Worm (Caenorhabditis elegans) whole organism, late embryonic: Measurements from ENCODE around the gene grl-14.

Experiments
- C08G9.2 ChIP-seq: sonication (generic microtip); optimal IDR thresholded peaks from 2 replicates; lab custom pipeline; 2016; ENCODE audit warnings: mild to moderate bottlenecking, missing genetic modification characterization, moderate library complexity, missing compliant biosample characterization
- C38D4.7 ChIP-seq: fragments of 200-800 bp; sonication (Bioruptor generic); optimal IDR thresholded peaks from 2 replicates; lab custom pipeline; 2018; ENCODE audit warnings: mild to moderate bottlenecking, missing genetic modification characterization, moderate library complexity, missing compliant biosample characterization
- F13H6.1 ChIP-seq: sonication (generic microtip); optimal IDR thresholded peaks from 2 replicates; lab custom pipeline; 2016; ENCODE audit warnings: missing genetic modification characterization, missing compliant biosample characterization
- T23F11.4 ChIP-seq: fragments of 200-800 bp; sonication (Bioruptor generic); optimal IDR thresholded peaks from 2 replicates; lab custom pipeline; 2018; ENCODE audit warnings: mild to moderate bottlenecking, missing genetic modification characterization, missing compliant biosample characterization
- ceh-18 ChIP-seq: sonication (generic microtip); optimal IDR thresholded peaks from 2 replicates; lab custom pipeline; 2016; ENCODE audit warnings: missing genetic modification characterization, missing compliant biosample characterization
- ceh-2 ChIP-seq: sonication (generic microtip); optimal IDR thresholded peaks from 2 replicates; lab custom pipeline; 2016; ENCODE audit warnings: missing genotype, missing genetic modification characterization, missing compliant biosample characterization
- ceh-22 ChIP-seq: sonication (generic microtip); optimal IDR thresholded peaks from 2 replicates; lab custom pipeline; 2017; ENCODE audit warnings: missing biosample characterization, missing genetic modification characterization
- ceh-30 ChIP-seq: fragments of 150-350 bp; optimal IDR thresholded peaks from 2 replicates; lab custom pipeline; 2014; ENCODE audit warnings: missing biosample characterization, missing genetic modification characterization
- ceh-31 ChIP-seq: sonication (generic microtip); optimal IDR thresholded peaks from 2 replicates; lab custom pipeline; 2016; ENCODE audit warnings: missing genetic modification characterization, missing compliant biosample characterization
- ceh-34 ChIP-seq: sonication (generic microtip); optimal IDR thresholded peaks from 2 replicates; lab custom pipeline; 2016; ENCODE audit warnings: mild to moderate bottlenecking, missing genetic modification characterization, missing compliant biosample characterization
- ceh-45 ChIP-seq: fragments of 200-800 bp; sonication (Bioruptor generic); IDR thresholded peaks from 2 replicates; pipeline ENCODE4 v1.3.6; 2022; ENCODE audit warnings: missing genetic modification reagents, missing genetic modification characterization, missing compliant biosample characterization
- ceh-6 ChIP-seq: fragments of 200-800 bp; sonication (Bioruptor generic); optimal IDR thresholded peaks from 2 replicates; lab custom pipeline; 2018; ENCODE audit warnings: mild to moderate bottlenecking, missing genetic modification characterization, missing compliant biosample characterization
- che-1 ChIP-seq: sonication (generic microtip); optimal IDR thresholded peaks from 2 replicates; lab custom pipeline; 2016; ENCODE audit warnings: mild to moderate bottlenecking, missing genetic modification characterization, missing compliant biosample characterization
- dmd-4 ChIP-seq: sonication (generic microtip); optimal IDR thresholded peaks from 2 replicates; lab custom pipeline; 2016; ENCODE audit warnings: borderline replicate concordance, missing genetic modification characterization, missing compliant biosample characterization
- dve-1 ChIP-seq: sonication (generic microtip); optimal IDR thresholded peaks from 2 replicates; lab custom pipeline; 2017; ENCODE audit warnings: antibody characterized with exemption, mild to moderate bottlenecking, missing genetic modification characterization, missing compliant biosample characterization
- elt-2 ChIP-seq: sonication (generic microtip); optimal IDR thresholded peaks from 2 replicates; lab custom pipeline; 2016; ENCODE audit warnings: missing genetic modification reagents, missing genetic modification characterization, missing compliant biosample characterization
- elt-4 ChIP-seq: sonication (generic microtip); optimal IDR thresholded peaks from 2 replicates; lab custom pipeline; 2016; ENCODE audit warnings: missing genetic modification characterization, missing compliant biosample characterization
- fax-1 ChIP-seq: sonication (generic microtip); optimal IDR thresholded peaks from 2 replicates; lab custom pipeline; 2016; ENCODE audit warnings: missing genotype, missing genetic modification characterization, missing compliant biosample characterization
- fkh-10 ChIP-seq: fragments of 150-350 bp; optimal IDR thresholded peaks from 2 replicates; lab custom pipeline; 2014; ENCODE audit warnings: missing biosample characterization, missing genetic modification reagents, missing genetic modification characterization
- fkh-6 ChIP-seq: sonication (generic microtip); optimal IDR thresholded peaks from 2 replicates; lab custom pipeline; 2016; ENCODE audit warnings: missing genetic modification characterization, missing compliant biosample characterization
- gmeb-2 ChIP-seq: sonication (generic microtip); optimal IDR thresholded peaks from 2 replicates; lab custom pipeline; 2016; ENCODE audit warnings: missing genetic modification characterization, inconsistent platforms, missing compliant biosample characterization
- hlh-15 ChIP-seq: sonication (generic microtip); optimal IDR thresholded peaks from 2 replicates; lab custom pipeline; 2016; ENCODE audit warnings: missing genetic modification characterization, missing compliant biosample characterization
- hlh-8 ChIP-seq: sonication (generic microtip); optimal IDR thresholded peaks from 2 replicates; lab custom pipeline; 2016; ENCODE audit warnings: missing genotype, missing genetic modification characterization, missing compliant biosample characterization
- lin-11 ChIP-seq: fragments of 200-800 bp; sonication (Bioruptor generic); optimal IDR thresholded peaks from 2 replicates; lab custom pipeline; 2018; ENCODE audit warnings: mild to moderate bottlenecking, missing genetic modification characterization, missing compliant biosample characterization
- mec-3 ChIP-seq: sonication (generic microtip); optimal IDR thresholded peaks from 2 replicates; lab custom pipeline; 2016; ENCODE audit warnings: borderline replicate concordance, missing genetic modification characterization, missing compliant biosample characterization
- nhr-11 ChIP-seq: fragments of 150-350 bp; optimal IDR thresholded peaks from 2 replicates; lab custom pipeline; 2014; ENCODE audit warnings: missing biosample characterization, missing genetic modification characterization
- npax-4 ChIP-seq: sonication (generic microtip); optimal IDR thresholded peaks from 2 replicates; lab custom pipeline; 2016; ENCODE audit warnings: missing genetic modification characterization, missing compliant biosample characterization
- pax-1 ChIP-seq: fragments of 150-350 bp; optimal IDR thresholded peaks from 2 replicates; lab custom pipeline; 2014; ENCODE audit warnings: missing biosample characterization, missing genetic modification characterization
- pha-2 ChIP-seq: sonication (generic microtip); optimal IDR thresholded peaks from 2 replicates; lab custom pipeline; 2017; ENCODE audit warnings: mild to moderate bottlenecking, missing genetic modification characterization, missing compliant biosample characterization
- ref-2 ChIP-seq: sonication (generic microtip); optimal IDR thresholded peaks from 2 replicates; lab custom pipeline; 2016; ENCODE audit warnings: missing genetic modification characterization, missing compliant biosample characterization
- sdc-2 ChIP-seq: sonication (generic microtip); optimal IDR thresholded peaks from 2 replicates; lab custom pipeline; 2016; ENCODE audit warnings: missing genotype, missing genetic modification characterization, missing compliant biosample characterization
- sox-2 ChIP-seq: fragments of 200-800 bp; sonication (Bioruptor generic); IDR thresholded peaks from 2 replicates; pipeline ENCODE4 v1.3.6; 2022; ENCODE audit warnings: missing genetic modification reagents, missing genetic modification characterization, missing compliant biosample characterization
- sox-4 ChIP-seq: sonication (generic microtip); optimal IDR thresholded peaks from 2 replicates; lab custom pipeline; 2017; ENCODE audit warnings: mild to moderate bottlenecking, missing genetic modification characterization, inconsistent platforms, missing compliant biosample characterization
- syd-9 ChIP-seq: sonication (generic microtip); optimal IDR thresholded peaks from 2 replicates; lab custom pipeline; 2016; ENCODE audit warnings: mild to moderate bottlenecking, missing genetic modification characterization, moderate library complexity, missing compliant biosample characterization
- tbx-2 ChIP-seq: sonication (generic microtip); optimal IDR thresholded peaks from 2 replicates; lab custom pipeline; 2016; ENCODE audit warnings: missing genetic modification characterization, missing compliant biosample characterization
- tbx-7 ChIP-seq: sonication (generic microtip); optimal IDR thresholded peaks from 2 replicates; lab custom pipeline; 2016; ENCODE audit warnings: missing genotype, missing genetic modification characterization, missing compliant biosample characterization
- unc-86 ChIP-seq: sonication (generic microtip); optimal IDR thresholded peaks from 2 replicates; lab custom pipeline; 2016; ENCODE audit warnings: missing genetic modification characterization, missing compliant biosample characterization
- zip-5 ChIP-seq: sonication (generic microtip); optimal IDR thresholded peaks from 2 replicates; lab custom pipeline; 2016; ENCODE audit warnings: missing genetic modification characterization, missing compliant biosample characterization
- ztf-16 ChIP-seq: sonication (generic microtip); optimal IDR thresholded peaks from 2 replicates; lab custom pipeline; 2017; ENCODE audit warnings: missing genetic modification characterization, missing compliant biosample characterization

The grl-14 gene

DNA sequence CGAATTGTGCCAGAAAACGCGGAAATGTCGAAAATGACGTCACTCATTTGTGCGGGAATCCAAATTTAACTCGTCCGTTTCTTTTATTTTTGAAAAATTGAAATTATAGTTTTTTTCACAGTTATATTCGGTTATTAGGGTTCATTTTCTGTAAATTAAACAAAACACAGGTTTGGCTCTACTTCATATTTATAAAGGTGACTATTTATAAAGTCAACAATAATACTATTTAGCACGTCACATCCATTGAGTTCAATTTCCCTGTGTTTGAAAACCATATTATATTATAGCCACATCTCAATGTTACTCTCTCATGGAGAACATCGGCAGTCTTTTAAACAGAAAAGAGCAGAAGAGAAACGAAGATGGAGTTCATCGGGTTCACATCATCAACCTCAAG, 37.3 kb downstream of the grl-14 start, which contains the start of gene twk-35:
twk-35 (plus strand) TSS at position 301 of the 400 bp plus-strand sequence.
- TF ChIP-seq ceh-34 (tag; lab: Kevin White, UChicago) = no peak
- TF ChIP-seq ceh-31 (tag; lab: Kevin White, UChicago) = no peak
- TF ChIP-seq ref-2 (tag; lab: Kevin White, UChicago) = no peak

DNA sequence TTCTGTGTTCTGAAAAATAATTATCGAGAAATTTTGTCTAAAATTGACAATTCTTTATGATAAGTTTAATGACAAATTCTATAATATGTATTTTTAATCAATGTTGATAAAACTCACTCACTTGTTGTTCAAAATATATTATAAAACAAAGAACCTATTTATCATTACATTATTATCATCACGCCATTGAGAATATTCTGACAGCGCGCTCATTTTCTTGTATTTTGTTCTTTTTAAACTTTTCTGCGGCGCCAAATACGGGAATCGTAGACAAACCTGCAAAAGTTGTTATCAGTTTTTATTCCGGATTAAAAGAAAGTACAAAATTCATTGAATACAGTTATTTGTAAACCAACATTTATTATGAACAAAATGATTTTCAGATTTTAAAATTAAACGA, 41.0 kb downstream of the grl-14 start:
- TF ChIP-seq hlh-15 (tag; lab: Kevin White, UChicago) (no peak), C08G9.2 (tag; lab: Kevin White, UChicago) (no peak), T23F11.4 (no peak), ceh-18 (no peak), ref-2 (tag; lab: Kevin White, UChicago) (no peak), npax-4 (tag; lab: Kevin White, UChicago) (no peak), ceh-6 (GFP tag; lab: Kevin White, UChicago) (no peak), lin-11 (tag; lab: Kevin White, UChicago) (no peak), tbx-7 (tag; lab: Kevin White, UChicago) (no peak), zip-5 (tag; lab: Kevin White, UChicago) (no peak), pax-1 (tag; lab: Kevin White, UChicago) (no peak), sox-4 (no peak), ceh-31 (tag; lab: Kevin White, UChicago) (no peak), mec-3 (no peak), gmeb-2 (tag; lab: Kevin White, UChicago) (no peak), ztf-16 (tag; lab: Kevin White, UChicago) (no peak), dmd-4 (no peak), elt-2 (tag; lab: Kevin White, UChicago) (no peak)
- TF ChIP-seq, all 69 proteins: peak for 0

DNA sequence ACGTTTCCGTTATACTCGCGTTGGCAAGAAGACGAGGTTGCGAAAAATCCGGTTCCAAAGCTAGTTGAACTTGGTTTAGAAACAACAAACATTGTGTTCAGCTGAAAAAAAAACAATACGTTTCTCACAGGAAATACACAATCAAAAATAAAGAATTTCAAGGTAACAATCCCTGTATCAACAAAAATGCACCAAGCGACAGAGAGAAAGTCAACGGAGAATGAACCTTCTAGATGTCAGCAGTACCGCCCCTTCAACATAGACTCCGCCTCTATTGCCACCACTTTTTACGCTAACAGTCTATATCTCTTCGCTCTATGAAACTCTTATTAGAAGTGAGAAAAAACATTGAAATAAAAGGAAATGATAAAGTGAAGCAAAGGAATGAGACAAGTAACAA, 43.0 kb downstream of the grl-14 start, which contains the start of gene F31D4.8:
F31D4.8 (minus strand) TSS at position 101 of the 400 bp plus-strand sequence.
- TF ChIP-seq nhr-11 (tag; lab: Kevin White, UChicago) (no peak), ceh-22 (no peak), hlh-8 (tag; lab: Kevin White, UChicago) (no peak), pha-2 (tag; lab: Kevin White, UChicago) (no peak), sdc-2 (no peak), ceh-2 (tag; lab: Kevin White, UChicago) (no peak), pax-1 (tag; lab: Kevin White, UChicago) (no peak), F13H6.1 (no peak), ceh-31 (tag; lab: Kevin White, UChicago) (no peak), tbx-2 (tag; lab: Kevin White, UChicago) (no peak), ceh-45 (GFP tag; lab: Robert Waterston, UW) (no peak), sox-2 (GFP tag; lab: Robert Waterston, UW) (no peak), che-1 (tag; lab: Kevin White, UChicago) (no peak), sox-4 (no peak), fkh-10 (GFP tag; lab: Kevin White, UChicago) (no peak), C38D4.7 (GFP tag; lab: Kevin White, UChicago) (no peak), syd-9 (tag; lab: Kevin White, UChicago) (no peak), fax-1 (no peak), zip-5 (tag; lab: Kevin White, UChicago) (no peak), ceh-30 (no peak)

DNA sequence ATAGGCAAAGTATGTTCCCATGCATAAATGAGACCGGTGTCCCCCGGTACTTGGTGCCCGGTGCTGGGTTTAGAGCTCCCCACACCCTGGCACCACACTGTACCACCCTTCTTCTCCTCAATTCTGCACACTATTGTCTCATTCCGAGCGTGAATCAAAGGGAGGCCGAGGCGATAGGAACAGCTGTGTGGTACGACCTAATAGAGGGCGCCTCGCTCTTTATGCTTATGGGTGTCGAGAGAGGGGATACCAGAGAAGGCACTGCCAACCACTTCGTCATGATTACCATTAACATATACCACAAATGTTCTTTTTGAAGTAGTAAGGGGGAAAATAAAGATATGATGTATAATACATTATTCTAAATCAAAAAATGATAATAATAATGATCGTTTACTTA, 45.3 kb downstream of the grl-14 start:
- no peak for TF ChIP-seq dve-1 (tag; lab: Kevin White, UChicago)
- no peak for TF ChIP-seq unc-86 (tag; lab: Kevin White, UChicago)
- TF ChIP-seq fkh-6 (tag; lab: Kevin White, UChicago) = no peak
- TF ChIP-seq ref-2 (tag; lab: Kevin White, UChicago) = no peak
- TF ChIP-seq dmd-4 = no peak
- TF ChIP-seq C08G9.2 (tag; lab: Kevin White, UChicago) = no peak
- no peak for TF ChIP-seq elt-4 (tag; lab: Kevin White, UChicago)
- TF ChIP-seq, all 69 proteins: peak for 0
